Worm (Caenorhabditis elegans): Measurements from ENCODE around the gene Y97E10AL.1.

Gene Y97E10AL.1

DNA sequence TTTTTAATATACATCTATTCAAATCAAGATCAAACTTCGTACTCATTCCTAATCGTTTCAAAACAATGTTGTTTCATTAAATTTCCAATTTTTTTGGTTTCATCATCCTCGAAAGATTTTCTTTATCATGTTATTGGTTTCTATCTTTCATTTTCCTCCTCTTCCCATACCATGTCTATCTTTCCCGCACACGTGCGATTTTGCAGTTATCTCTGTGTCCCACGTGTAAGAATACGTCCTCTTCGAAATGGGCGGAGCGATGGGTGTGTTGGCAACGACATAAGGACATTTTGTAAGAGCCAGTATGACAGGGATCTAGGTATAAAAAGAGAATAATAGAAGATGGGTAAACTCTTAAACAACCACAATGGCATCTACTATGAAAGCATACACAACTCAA lies 40.4 kb downstream of the Y97E10AL.1 start, which contains the start of gene F43H9.4:
TSS of gene F43H9.4 (plus strand) at position 366 of the 400 bp plus-strand sequence.
- TF ChIP-seq lin-39 (tag; optimal IDR thresholded peaks at IDR 0.05): no peak
- TF ChIP-seq lin-13 (GFP tag; optimal IDR thresholded peaks at IDR 0.05): no peak
- no peak for TF ChIP-seq ceh-16 (tag; optimal IDR thresholded peaks at IDR 0.05)
- no peak for TF ChIP-seq ama-1 (optimal IDR thresholded peaks at IDR 0.05)
- TF ChIP-seq mdl-1 (tag; optimal IDR thresholded peaks at IDR 0.05): peak; percentile 77 to 79
- TF ChIP-seq sma-9 (GFP tag; optimal IDR thresholded peaks at IDR 0.05): peak; percentile 92
- TF ChIP-seq sma-9 (tag; optimal IDR thresholded peaks at IDR 0.05): no peak
- TF ChIP-seq crh-2 (tag; optimal IDR thresholded peaks at IDR 0.05): peak; percentile 48
- TF ChIP-seq elt-1 (tag; optimal IDR thresholded peaks at IDR 0.05): no peak
- TF ChIP-seq unc-55 (GFP tag; optimal IDR thresholded peaks at IDR 0.05): no peak
- TF ChIP-seq nhr-25 (tag; optimal IDR thresholded peaks at IDR 0.05): peak; percentile 82
- peak; percentile 11 for TF ChIP-seq fos-1 (tag; optimal IDR thresholded peaks at IDR 0.05)
- TF ChIP-seq nhr-21 (tag; optimal IDR thresholded peaks at IDR 0.05): peak; percentile 42
- TF ChIP-seq sma-3 (GFP tag; optimal IDR thresholded peaks at IDR 0.05): peak; percentile 66
- TF ChIP-seq nhr-129 (tag; optimal IDR thresholded peaks at IDR 0.05): peak; percentile 42
- TF ChIP-seq ceh-82 (tag; optimal IDR thresholded peaks at IDR 0.05): no peak
- TF ChIP-seq dmd-4 (tag; optimal IDR thresholded peaks at IDR 0.05): no peak
- TF ChIP-seq unc-62 (GFP tag; optimal IDR thresholded peaks at IDR 0.05): no peak
- TF ChIP-seq blmp-1 (tag; optimal IDR thresholded peaks at IDR 0.05; ENCODE audit: insufficient read depth): peak; percentile 2
- TF ChIP-seq snpc-4 (tag; optimal IDR thresholded peaks at IDR 0.05): no peak
- no peak for TF ChIP-seq sem-4 (tag; optimal IDR thresholded peaks at IDR 0.05)
- no peak for TF ChIP-seq aly-2 (tag; optimal IDR thresholded peaks at IDR 0.05)

DNA sequence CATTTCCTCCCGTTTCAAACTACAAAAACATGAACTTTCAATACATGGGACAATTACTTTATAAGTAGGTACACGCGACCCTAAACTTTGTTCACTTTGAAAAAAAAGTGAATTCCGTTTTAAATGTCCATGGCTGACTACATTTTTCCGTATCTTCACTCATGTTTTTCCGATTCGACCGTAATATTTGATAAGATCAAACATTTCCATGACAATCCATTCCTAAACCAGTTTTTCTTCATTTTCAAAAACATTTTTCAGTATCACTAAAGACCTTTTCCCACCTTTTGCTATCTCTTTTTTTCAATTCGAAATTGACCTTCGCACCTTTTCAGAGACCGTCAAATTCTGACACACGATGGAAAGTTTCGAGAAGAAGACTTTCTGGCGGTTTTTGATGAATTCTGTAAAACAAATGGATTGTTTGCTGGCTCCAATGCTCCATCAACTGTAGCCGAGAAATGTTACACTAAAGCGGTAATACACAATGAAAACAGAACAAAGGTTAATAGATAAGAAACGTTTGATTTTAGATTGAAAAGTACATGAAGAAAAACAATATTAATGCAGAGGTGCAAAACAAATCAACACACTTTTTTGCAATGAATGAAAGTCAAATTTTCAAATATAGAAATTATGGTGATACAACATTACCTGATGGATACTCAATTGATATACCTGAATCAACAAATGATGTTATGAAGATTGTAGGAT lies 41.6 kb downstream of the Y97E10AL.1 start:
- TF ChIP-seq egl-27 (tag; optimal IDR thresholded peaks at IDR 0.05) (no peak), ztf-1 (GFP tag; conservative IDR thresholded peaks at IDR 0.05) (no peak), skn-1 (tag; optimal IDR thresholded peaks at IDR 0.05) (no peak), C34F6.9 (tag; optimal IDR thresholded peaks at IDR 0.05) (no peak), aly-2 (tag; optimal IDR thresholded peaks at IDR 0.05) (no peak), peb-1 (tag; optimal IDR thresholded peaks at IDR 0.05) (no peak), sma-9 (GFP tag; optimal IDR thresholded peaks at IDR 0.05) (peak; percentile 70), sma-9 (tag; optimal IDR thresholded peaks at IDR 0.05) (no peak), lin-11 (tag; optimal IDR thresholded peaks at IDR 0.05) (no peak), blmp-1 (tag; optimal IDR thresholded peaks at IDR 0.05; ENCODE audit: insufficient read depth) (peak; percentile 42), sma-3 (GFP tag; optimal IDR thresholded peaks at IDR 0.05) (peak; percentile 18), nhr-25 (tag; optimal IDR thresholded peaks at IDR 0.05) (peak; percentile 56), ztf-4 (tag; optimal IDR thresholded peaks at IDR 0.05) (no peak), lin-39 (tag; optimal IDR thresholded peaks at IDR 0.05) (no peak), mdl-1 (tag; optimal IDR thresholded peaks at IDR 0.05) (no peak), fos-1 (tag; optimal IDR thresholded peaks at IDR 0.05) (no peak), dmd-4 (tag; optimal IDR thresholded peaks at IDR 0.05) (no peak), nhr-77 (tag; optimal IDR thresholded peaks at IDR 0.05) (no peak), crh-2 (tag; optimal IDR thresholded peaks at IDR 0.05) (no peak), zag-1 (tag; optimal IDR thresholded peaks at IDR 0.05) (no peak), ceh-16 (tag; optimal IDR thresholded peaks at IDR 0.05) (no peak), ZK546.5 (tag; optimal IDR thresholded peaks at IDR 0.05) (no peak), alr-1 (tag; optimal IDR thresholded peaks at IDR 0.05) (no peak), unc-62 (GFP tag; optimal IDR thresholded peaks at IDR 0.05) (no peak), nhr-11 (tag; optimal IDR thresholded peaks at IDR 0.05) (no peak), gmeb-1 (tag; optimal IDR thresholded peaks at IDR 0.05) (no peak), ceh-82 (tag; optimal IDR thresholded peaks at IDR 0.05) (no peak)

DNA sequence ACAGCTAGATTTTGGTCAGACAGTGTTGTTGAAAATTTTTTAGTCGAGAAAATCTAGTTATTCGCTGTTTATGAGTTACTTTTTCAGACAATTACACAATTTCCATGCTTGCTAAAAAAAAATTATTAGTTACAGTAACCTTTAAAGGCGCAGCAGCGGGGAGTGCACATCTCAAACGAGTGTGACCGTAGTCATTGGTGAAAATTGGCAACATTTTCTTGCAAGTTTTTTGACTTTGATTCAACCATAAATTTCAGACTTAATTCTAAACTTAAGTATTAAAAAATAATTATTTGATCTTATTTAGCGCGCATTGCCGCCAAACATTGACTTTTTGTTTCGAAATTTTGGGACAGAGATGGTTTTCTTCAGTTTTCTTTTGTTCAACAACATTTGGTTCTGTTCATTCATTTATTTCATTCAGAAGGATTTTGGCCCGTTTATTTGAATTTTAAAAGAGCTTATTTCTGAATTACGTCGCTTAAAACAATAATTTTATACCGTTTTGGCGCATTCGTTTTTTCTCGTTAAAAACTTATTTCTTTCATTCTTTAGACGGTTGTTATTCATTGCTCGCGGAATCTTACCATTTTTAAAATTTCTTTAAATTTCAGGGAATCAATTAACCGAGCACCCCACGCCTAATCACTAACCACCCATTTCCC lies 43.0 kb downstream of the Y97E10AL.1 start, which contains the start of gene oma-2:
TSS of gene oma-2 (plus strand) at position 615 of the 665 bp plus-strand sequence.
- TF ChIP-seq nhr-12 (tag; optimal IDR thresholded peaks at IDR 0.05): no peak

DNA sequence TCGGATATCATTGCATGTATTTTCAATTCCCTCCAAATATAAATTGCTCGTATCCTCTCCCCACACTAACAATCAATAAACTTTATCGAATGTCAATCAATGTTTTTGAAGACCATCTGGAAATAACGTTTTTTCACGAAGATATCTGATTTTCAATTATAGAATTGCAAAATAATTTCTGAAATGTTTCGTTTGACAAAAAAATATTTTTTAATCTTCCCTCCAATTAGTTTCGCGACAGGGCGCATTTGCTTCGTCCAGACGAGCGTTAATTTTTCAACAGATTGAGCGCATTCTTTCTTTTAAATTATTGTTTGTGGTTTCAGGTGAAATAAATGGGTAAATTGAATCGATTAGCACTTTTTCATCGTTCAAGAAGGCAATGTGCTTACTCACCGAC lies 45.2 kb downstream of the Y97E10AL.1 start, which contains the start of gene vars-1:
TSS of gene vars-1 (plus strand) at position 291 of the 400 bp plus-strand sequence.
- TF ChIP-seq gmeb-1 (tag; optimal IDR thresholded peaks at IDR 0.05) (peak; percentile 97), nhr-21 (tag; optimal IDR thresholded peaks at IDR 0.05) (peak; percentile 48), sma-9 (GFP tag; optimal IDR thresholded peaks at IDR 0.05) (peak; percentile 42), sma-9 (tag; optimal IDR thresholded peaks at IDR 0.05) (no peak), lin-13 (GFP tag; optimal IDR thresholded peaks at IDR 0.05) (peak; percentile 35), mdl-1 (tag; optimal IDR thresholded peaks at IDR 0.05) (no peak), sma-3 (GFP tag; optimal IDR thresholded peaks at IDR 0.05) (peak; percentile 43), dmd-4 (tag; optimal IDR thresholded peaks at IDR 0.05) (no peak), egl-27 (tag; optimal IDR thresholded peaks at IDR 0.05) (peak; percentile 4), crh-2 (tag; optimal IDR thresholded peaks at IDR 0.05) (peak; percentile 50), aly-2 (tag; optimal IDR thresholded peaks at IDR 0.05) (no peak), lsy-2 (tag; optimal IDR thresholded peaks at IDR 0.05) (peak in 1 of 2 experiments; percentile 76), nhr-129 (tag; optimal IDR thresholded peaks at IDR 0.05) (peak; percentile 13), zag-1 (tag; optimal IDR thresholded peaks at IDR 0.05) (no peak), nhr-23 (tag; optimal IDR thresholded peaks at IDR 0.05) (no peak), C34F6.9 (tag; optimal IDR thresholded peaks at IDR 0.05) (peak; percentile 66), F13H6.1 (tag; optimal IDR thresholded peaks at IDR 0.05) (no peak), unc-55 (GFP tag; optimal IDR thresholded peaks at IDR 0.05) (peak; percentile 64), fos-1 (tag; optimal IDR thresholded peaks at IDR 0.05) (no peak), nhr-11 (tag; optimal IDR thresholded peaks at IDR 0.05) (no peak), nhr-25 (tag; optimal IDR thresholded peaks at IDR 0.05) (peak; percentile 29), unc-62 (GFP tag; optimal IDR thresholded peaks at IDR 0.05) (no peak), nhr-77 (tag; optimal IDR thresholded peaks at IDR 0.05) (no peak)

Measured in whole organism, L2 larva.